Worm (Caenorhabditis elegans): ENCODE results near the gene Y37H2A.10.

Y37H2A.10 gene

ce11 chrV:18164758-18165157 lies 26.0 kb downstream of the Y37H2A.10 start, which contains the start of gene C14A6.5:
Gene C14A6.5, minus strand, starts transcription at chrV:18164858.
- TF ChIP-seq dve-1 (tag; optimal IDR thresholded peaks at IDR 0.05) (no peak), sox-4 (tag; optimal IDR thresholded peaks at IDR 0.05) (no peak), gmeb-2 (tag; optimal IDR thresholded peaks at IDR 0.05) (no peak), unc-42 (tag; optimal IDR thresholded peaks at IDR 0.05) (no peak), ama-1 (optimal IDR thresholded peaks at IDR 0.05) (no peak), hlh-8 (tag; optimal IDR thresholded peaks at IDR 0.05) (no peak), dmd-4 (tag; optimal IDR thresholded peaks at IDR 0.05; ENCODE audit: borderline replicate concordance) (no peak), zip-5 (tag; optimal IDR thresholded peaks at IDR 0.05) (no peak), K09A11.1 (tag; optimal IDR thresholded peaks at IDR 0.05; ENCODE audit: insufficient read depth) (no peak), eyg-1 (tag; optimal IDR thresholded peaks at IDR 0.05) (no peak), odd-2 (tag; optimal IDR thresholded peaks at IDR 0.05) (no peak), syd-9 (tag; optimal IDR thresholded peaks at IDR 0.05) (no peak)

ce11 chrV:18167161-18167560 lies 28.4 kb downstream of the Y37H2A.10 start, which contains the start of gene C14A6.6:
Gene C14A6.6, minus strand, starts transcription at chrV:18167261.
- TF ChIP-seq unc-55 (GFP tag; optimal IDR thresholded peaks at IDR 0.05) (no peak), pat-9 (tag; optimal IDR thresholded peaks at IDR 0.05) (no peak), unc-42 (tag; optimal IDR thresholded peaks at IDR 0.05) (no peak), sdc-2 (tag; optimal IDR thresholded peaks at IDR 0.05) (no peak), ztf-16 (tag; optimal IDR thresholded peaks at IDR 0.05) (no peak), pax-1 (tag; optimal IDR thresholded peaks at IDR 0.05) (no peak), zip-5 (tag; optimal IDR thresholded peaks at IDR 0.05) (no peak), ceh-24 (tag; optimal IDR thresholded peaks at IDR 0.05) (no peak), sox-2 (GFP tag; IDR thresholded peaks at IDR 0.05) (no peak), elt-2 (tag; optimal IDR thresholded peaks at IDR 0.05) (no peak), ceh-31 (tag; optimal IDR thresholded peaks at IDR 0.05) (no peak), unc-86 (tag; optimal IDR thresholded peaks at IDR 0.05) (no peak), tbx-2 (tag; optimal IDR thresholded peaks at IDR 0.05) (no peak), hlh-30 (tag; optimal IDR thresholded peaks at IDR 0.05; ENCODE audit: insufficient read depth) (no peak), K09A11.1 (tag; optimal IDR thresholded peaks at IDR 0.05; ENCODE audit: insufficient read depth) (no peak)

- no peak for TF ChIP-seq ceh-2 (tag; optimal IDR thresholded peaks at IDR 0.05)
- TF ChIP-seq ceh-22 (tag; optimal IDR thresholded peaks at IDR 0.05) = no peak
- TF ChIP-seq unc-86 (tag; optimal IDR thresholded peaks at IDR 0.05) = no peak
- no peak for TF ChIP-seq unc-42 (tag; optimal IDR thresholded peaks at IDR 0.05)
- TF ChIP-seq sdc-2 (tag; optimal IDR thresholded peaks at IDR 0.05) = no peak
- no peak for TF ChIP-seq ztf-16 (tag; optimal IDR thresholded peaks at IDR 0.05)
- TF ChIP-seq ceh-31 (tag; optimal IDR thresholded peaks at IDR 0.05) = no peak
- no peak for TF ChIP-seq lin-11 (tag; optimal IDR thresholded peaks at IDR 0.05)
Observed at ce11 chrV:18168266-18168665, 29.5 kb downstream of the Y37H2A.10 start, which contains the start of gene C14A6.7. Gene C14A6.7, minus strand, starts transcription at chrV:18168366.

- no peak for TF ChIP-seq odd-2 (tag; optimal IDR thresholded peaks at IDR 0.05)
- TF ChIP-seq sdc-2 (tag; optimal IDR thresholded peaks at IDR 0.05) = no peak
- TF ChIP-seq ceh-22 (tag; optimal IDR thresholded peaks at IDR 0.05) = no peak
- no peak for TF ChIP-seq fax-1 (tag; optimal IDR thresholded peaks at IDR 0.05)
- no peak for TF ChIP-seq unc-42 (tag; optimal IDR thresholded peaks at IDR 0.05)
- TF ChIP-seq hlh-6 (tag; optimal IDR thresholded peaks at IDR 0.05) = no peak
- no peak for TF ChIP-seq K09A11.1 (tag; optimal IDR thresholded peaks at IDR 0.05; ENCODE audit: insufficient read depth)
Observed at ce11 chrV:18171568-18171967, 32.8 kb downstream of the Y37H2A.10 start, which contains the start of gene C14A6.8. Gene C14A6.8, minus strand, starts transcription at chrV:18171668.

- TF ChIP-seq fax-1 (tag; optimal IDR thresholded peaks at IDR 0.05) = no peak
- no peak for TF ChIP-seq ceh-6 (GFP tag; optimal IDR thresholded peaks at IDR 0.05)
- no peak for TF ChIP-seq fkh-6 (tag; optimal IDR thresholded peaks at IDR 0.05)
- no peak for TF ChIP-seq hlh-6 (tag; optimal IDR thresholded peaks at IDR 0.05)
Observed at ce11 chrV:18178659-18179058, 39.9 kb downstream of the Y37H2A.10 start, which contains the start of gene C31G12.4. Gene C31G12.4, minus strand, starts transcription at chrV:18178759.

ce11 chrV:18179663-18180062 lies 40.9 kb downstream of the Y37H2A.10 start, which contains the start of gene C31G12.1:
Gene C31G12.1, plus strand, starts transcription at chrV:18179963.
- TF ChIP-seq syd-9 (tag; optimal IDR thresholded peaks at IDR 0.05) (no peak), mec-3 (tag; optimal IDR thresholded peaks at IDR 0.05; ENCODE audit: borderline replicate concordance) (no peak), pat-9 (tag; optimal IDR thresholded peaks at IDR 0.05) (no peak), nhr-232 (tag; optimal IDR thresholded peaks at IDR 0.05) (no peak), tbx-7 (tag; optimal IDR thresholded peaks at IDR 0.05) (no peak), ceh-9 (tag; optimal IDR thresholded peaks at IDR 0.05) (no peak), odd-2 (tag; optimal IDR thresholded peaks at IDR 0.05) (no peak), ceh-22 (tag; optimal IDR thresholded peaks at IDR 0.05) (no peak), hlh-8 (tag; optimal IDR thresholded peaks at IDR 0.05) (no peak), che-1 (tag; optimal IDR thresholded peaks at IDR 0.05) (no peak), ceh-6 (GFP tag; optimal IDR thresholded peaks at IDR 0.05) (no peak)

Data from whole organism, late embryonic.